Worm (Caenorhabditis elegans): ENCODE results near the gene pqm-1.
"Not testable (repeated sequence)": the region's sequence is repeated elsewhere in the genome, so short reads cannot be mapped to it uniquely, and the experiment has no call there.

pqm-1 gene

ce11 chrII:11132542-11132941 is 19.9 kb downstream of the pqm-1 start, which contains the start of gene F40F8.11:
Gene F40F8.11 (minus strand): TSS chrII:11132590.
- TF ChIP-seq ref-1 (GFP tag; conservative IDR thresholded peaks at IDR 0.05) (no peak), ztf-23 (GFP tag; IDR thresholded peaks at IDR 0.05) (no peak), cog-1 (tag; optimal IDR thresholded peaks at IDR 0.05) (peak; percentile 10), tab-1 (GFP tag; IDR thresholded peaks at IDR 0.05) (no peak), med-1 (GFP tag; optimal IDR thresholded peaks at IDR 0.05; ENCODE audit: insufficient read depth) (no peak), ztf-29 (GFP tag; IDR thresholded peaks at IDR 0.05) (no peak)

ce11 chrII:11129517-11129916 is 22.9 kb downstream of the pqm-1 start, which contains the start of gene F40F8.12:
Gene F40F8.12 (plus strand): TSS chrII:11129817.
- TF ChIP-seq T22C8.4 (GFP tag; IDR thresholded peaks at IDR 0.05), result no peak
- no peak for TF ChIP-seq klf-2 (GFP tag; conservative IDR thresholded peaks at IDR 0.05)
- no peak for TF ChIP-seq ztf-29 (GFP tag; IDR thresholded peaks at IDR 0.05)
- TF ChIP-seq ref-1 (GFP tag; conservative IDR thresholded peaks at IDR 0.05), result no peak
- no peak for TF ChIP-seq med-1 (GFP tag; optimal IDR thresholded peaks at IDR 0.05; ENCODE audit: insufficient read depth)
- no peak for TF ChIP-seq ztf-23 (GFP tag; IDR thresholded peaks at IDR 0.05)
- TF ChIP-seq flt-1 (GFP tag; IDR thresholded peaks at IDR 0.05), result no peak
- TF ChIP-seq cog-1 (tag; optimal IDR thresholded peaks at IDR 0.05), result no peak
- no peak for TF ChIP-seq tab-1 (GFP tag; IDR thresholded peaks at IDR 0.05)

- TF ChIP-seq ztf-29 (GFP tag; IDR thresholded peaks at IDR 0.05) (no peak), ztf-23 (GFP tag; IDR thresholded peaks at IDR 0.05) (no peak)
Observed at ce11 chrII:11128989-11129388, 23.4 kb downstream of the pqm-1 start, which contains the start of gene F40F8.3. Gene F40F8.3 (plus strand): TSS chrII:11129289.

DNA sequence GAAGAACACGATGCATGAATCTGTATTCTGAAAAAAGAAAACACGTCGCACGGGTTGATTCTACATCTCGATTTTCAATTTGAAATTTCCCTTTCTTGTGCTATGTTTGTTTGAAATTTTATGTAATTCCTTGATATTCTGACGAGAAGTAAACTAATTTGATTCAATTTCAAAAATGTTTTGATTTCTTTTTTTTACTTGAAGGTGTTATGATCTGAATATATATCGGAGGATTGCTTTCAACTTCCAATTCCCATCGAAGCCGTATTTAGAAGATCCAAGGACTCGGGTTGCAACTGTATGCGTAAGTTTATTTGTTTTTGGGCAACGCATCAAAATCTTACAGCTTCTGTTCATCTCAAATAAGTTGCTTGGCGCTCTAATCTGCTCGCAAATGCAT is 25.0 kb downstream of the pqm-1 start, which contains the start of gene F40F8.1:
Gene F40F8.1 (plus strand): TSS at position 301 of the 400 bp plus-strand sequence.
- TF ChIP-seq tab-1 (GFP tag; IDR thresholded peaks at IDR 0.05) (no peak), klf-2 (GFP tag; conservative IDR thresholded peaks at IDR 0.05) (no peak), cog-1 (tag; optimal IDR thresholded peaks at IDR 0.05) (no peak), flt-1 (GFP tag; IDR thresholded peaks at IDR 0.05) (no peak), ztf-29 (GFP tag; IDR thresholded peaks at IDR 0.05) (no peak), ztf-23 (GFP tag; IDR thresholded peaks at IDR 0.05) (no peak), ref-1 (GFP tag; conservative IDR thresholded peaks at IDR 0.05) (no peak), med-1 (GFP tag; optimal IDR thresholded peaks at IDR 0.05; ENCODE audit: insufficient read depth) (no peak), T22C8.4 (GFP tag; IDR thresholded peaks at IDR 0.05) (no peak)

DNA sequence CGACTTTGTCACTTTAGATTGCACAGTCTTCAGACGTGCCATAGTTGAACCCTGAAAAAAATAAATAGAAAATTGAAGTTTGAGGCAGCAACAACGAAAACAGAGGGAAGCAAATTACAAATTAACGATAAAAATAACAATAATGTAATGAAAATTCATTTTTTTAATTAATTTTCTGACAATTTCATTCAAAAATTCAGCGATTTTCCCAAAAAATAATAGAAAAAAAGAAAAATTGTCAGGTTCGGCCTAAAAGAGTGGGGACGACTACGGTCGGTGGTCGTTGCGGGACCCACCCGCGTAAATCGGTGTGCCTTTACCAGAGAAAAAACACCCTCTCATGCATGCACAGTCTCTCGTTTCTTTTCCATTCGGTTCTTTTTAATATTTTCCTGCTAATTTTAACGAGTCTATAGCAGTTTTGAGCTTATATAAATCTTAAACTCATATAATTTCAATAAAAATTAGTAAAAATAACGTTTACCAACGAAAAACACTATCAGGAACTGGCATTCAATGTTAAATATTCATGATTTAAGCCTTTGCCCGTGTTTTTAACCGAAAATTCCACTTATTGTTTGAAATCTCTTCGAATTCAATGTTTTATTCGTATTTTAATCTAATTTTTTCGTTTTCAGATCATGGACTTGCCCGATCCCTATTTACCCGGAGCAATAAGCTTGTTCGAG is 25.9 kb downstream of the pqm-1 start, which contains the start of the genes rps-9 and lsm-1:
Gene rps-9 (minus strand): TSS at position 51 of the 689 bp plus-strand sequence.
Gene lsm-1 (plus strand): TSS at position 639 of the 689 bp plus-strand sequence.
- TF ChIP-seq med-1 (GFP tag; optimal IDR thresholded peaks at IDR 0.05; ENCODE audit: insufficient read depth) (no peak), flt-1 (GFP tag; IDR thresholded peaks at IDR 0.05) (peak; percentile 46; the same call in 1 of the 2 replicates)

DNA sequence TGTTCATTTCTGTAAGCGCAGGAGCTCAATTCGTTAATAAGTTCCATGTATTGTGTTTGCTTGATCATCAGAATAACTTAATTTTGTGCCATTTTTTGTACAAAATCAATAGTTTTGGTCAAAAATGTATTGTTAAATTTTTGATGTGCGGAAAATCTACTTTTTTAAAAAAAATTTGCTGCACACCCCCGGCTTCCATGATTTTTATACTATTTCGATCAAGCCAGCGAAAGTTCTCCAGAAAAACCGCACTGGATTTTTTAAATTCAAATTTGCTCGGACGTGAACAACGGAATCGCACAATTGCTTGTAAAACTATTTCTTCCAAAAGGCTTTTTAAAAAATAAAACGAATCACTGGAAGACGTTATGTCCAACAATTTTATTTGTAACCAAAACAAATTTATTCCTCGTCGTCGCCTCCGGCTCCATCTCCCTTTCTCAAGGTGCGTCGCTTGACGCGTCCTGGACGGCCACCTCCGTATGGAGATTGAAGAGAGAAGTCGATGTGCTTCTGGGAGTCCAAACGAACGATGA is 27.3 kb downstream of the pqm-1 start:
- no peak for TF ChIP-seq med-1 (GFP tag; optimal IDR thresholded peaks at IDR 0.05; ENCODE audit: insufficient read depth)
- TF ChIP-seq ztf-23 (GFP tag; IDR thresholded peaks at IDR 0.05), result no peak
- no peak for TF ChIP-seq klf-2 (GFP tag; conservative IDR thresholded peaks at IDR 0.05)
- TF ChIP-seq tab-1 (GFP tag; IDR thresholded peaks at IDR 0.05), result no peak

DNA sequence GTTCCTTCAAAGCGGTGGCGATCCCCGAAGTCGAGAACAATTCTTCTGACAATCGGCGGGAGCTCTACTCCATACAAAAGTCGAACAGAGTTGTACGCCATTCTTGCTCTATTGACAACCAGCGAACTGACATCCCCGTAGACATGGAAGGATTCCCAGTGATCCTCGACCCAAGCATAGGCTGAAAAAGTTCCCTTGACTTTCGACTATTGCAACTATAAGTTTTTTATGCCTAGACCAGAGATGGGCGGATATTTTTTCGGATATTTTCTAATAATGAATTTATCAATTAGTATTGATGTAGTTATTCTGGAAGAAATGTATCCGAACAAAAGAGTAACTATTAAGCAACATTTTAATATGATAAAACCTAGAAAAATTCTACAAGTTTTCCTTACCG is 30.6 kb downstream of the pqm-1 start, which contains the start of gene W10C6.2:
Gene W10C6.2 (minus strand): TSS at position 101 of the 400 bp plus-strand sequence.
- TF ChIP-seq med-1 (GFP tag; optimal IDR thresholded peaks at IDR 0.05; ENCODE audit: insufficient read depth); T22C8.4 (GFP tag; IDR thresholded peaks at IDR 0.05); klf-2 (GFP tag; conservative IDR thresholded peaks at IDR 0.05): not testable (repeated sequence)

ce11 chrII:11112419-11112818 is 40.0 kb downstream of the pqm-1 start, which contains the start of gene mat-2:
Gene mat-2 (plus strand): TSS chrII:11112719.
- TF ChIP-seq T22C8.4 (GFP tag; IDR thresholded peaks at IDR 0.05) (no peak), cog-1 (tag; optimal IDR thresholded peaks at IDR 0.05) (no peak), ztf-29 (GFP tag; IDR thresholded peaks at IDR 0.05) (no peak), ref-1 (GFP tag; conservative IDR thresholded peaks at IDR 0.05) (no peak), klf-2 (GFP tag; conservative IDR thresholded peaks at IDR 0.05) (no peak), med-1 (GFP tag; optimal IDR thresholded peaks at IDR 0.05; ENCODE audit: insufficient read depth) (no peak), tab-1 (GFP tag; IDR thresholded peaks at IDR 0.05) (no peak), flt-1 (GFP tag; IDR thresholded peaks at IDR 0.05) (no peak), ztf-23 (GFP tag; IDR thresholded peaks at IDR 0.05) (no peak)

DNA sequence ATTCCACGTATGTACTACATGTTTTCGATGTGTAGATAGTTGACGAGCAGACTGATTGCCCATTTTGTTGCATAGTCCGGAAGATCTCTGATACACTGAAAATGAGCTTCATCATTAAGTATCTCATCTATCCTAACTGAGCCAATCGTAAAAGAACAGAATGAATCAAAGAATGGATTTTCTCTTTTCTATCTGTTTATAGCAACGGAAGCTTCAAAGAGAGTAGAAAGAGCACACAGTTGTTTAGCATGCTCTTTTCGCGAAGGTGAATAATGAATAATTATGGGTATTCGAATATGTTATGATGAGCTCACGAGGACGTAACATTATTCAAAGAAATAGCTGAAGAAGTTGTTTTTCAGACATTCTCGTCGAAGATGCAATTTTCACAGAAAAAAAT is 41.3 kb downstream of the pqm-1 start, which contains the start of gene glb-4:
Gene glb-4 (minus strand): TSS at position 101 of the 400 bp plus-strand sequence.
- TF ChIP-seq flt-1 (GFP tag; IDR thresholded peaks at IDR 0.05), result no peak
- TF ChIP-seq T22C8.4 (GFP tag; IDR thresholded peaks at IDR 0.05), result no peak
- TF ChIP-seq ztf-29 (GFP tag; IDR thresholded peaks at IDR 0.05), result no peak
- TF ChIP-seq ref-1 (GFP tag; conservative IDR thresholded peaks at IDR 0.05), result no peak
- TF ChIP-seq ztf-23 (GFP tag; IDR thresholded peaks at IDR 0.05), result no peak
- TF ChIP-seq med-1 (GFP tag; optimal IDR thresholded peaks at IDR 0.05; ENCODE audit: insufficient read depth), result no peak
- no peak for TF ChIP-seq tab-1 (GFP tag; IDR thresholded peaks at IDR 0.05)
- TF ChIP-seq klf-2 (GFP tag; conservative IDR thresholded peaks at IDR 0.05), result no peak
- no peak for TF ChIP-seq cog-1 (tag; optimal IDR thresholded peaks at IDR 0.05)

ce11 chrII:11110419-11110818 is 42.0 kb downstream of the pqm-1 start:
- TF ChIP-seq ref-1 (GFP tag; conservative IDR thresholded peaks at IDR 0.05), result no peak
- TF ChIP-seq klf-2 (GFP tag; conservative IDR thresholded peaks at IDR 0.05), result no peak
- no peak for TF ChIP-seq tab-1 (GFP tag; IDR thresholded peaks at IDR 0.05)

Data from whole organism, midembryonic.